Worm (Caenorhabditis elegans) whole organism, young adult: ENCODE results near the gene pab-2.
A peak's percentile ranks its signal among the peaks of the same experiment; 100 is the strongest.

Experiments
- C06A6.2 ChIP-seq: fragments of 200-800 bp; sonication (Bioruptor generic); conservative IDR thresholded peaks from 2 replicates; pipeline ENCODE4 v1.3.6; 2022; ENCODE audit warnings: missing genetic modification characterization, missing compliant biosample characterization
- F49E8.2 ChIP-seq: sonication (generic microtip); optimal IDR thresholded peaks from 3 replicates; lab custom pipeline; 2017; ENCODE audit warnings: missing genetic modification characterization, mild to moderate bottlenecking, missing compliant biosample characterization, antibody characterized with exemption, moderate library complexity; ENCODE audit not compliant: insufficient read depth
- T07F8.4 ChIP-seq: sonication (generic microtip); optimal IDR thresholded peaks from 2 replicates; lab custom pipeline; 2016; ENCODE audit warnings: mild to moderate bottlenecking, missing genetic modification characterization, moderate library complexity, missing compliant biosample characterization
- T26A5.8 ChIP-seq: sonication (generic microtip); optimal IDR thresholded peaks from 2 replicates; lab custom pipeline; 2016; ENCODE audit warnings: missing genetic modification characterization, missing compliant biosample characterization
- aptf-3 ChIP-seq: fragments of 200-800 bp; sonication (Bioruptor generic); IDR thresholded peaks from 2 replicates; pipeline ENCODE4 v1.3.6; 2022; ENCODE audit warnings: missing genetic modification characterization, missing compliant biosample characterization
- egrh-3 ChIP-seq: fragments of 200-800 bp; sonication (Bioruptor generic); IDR thresholded peaks from 2 replicates; pipeline ENCODE4 v1.3.6; 2022; ENCODE audit warnings: missing genetic modification reagents, missing genetic modification characterization, missing compliant biosample characterization
- nfya-1 ChIP-seq: sonication (generic microtip); optimal IDR thresholded peaks from 2 replicates; lab custom pipeline; 2017; ENCODE audit warnings: antibody characterized with exemption, missing compliant biosample characterization, missing genetic modification characterization, borderline replicate concordance; ENCODE audit not compliant: insufficient read depth
- nfya-2 ChIP-seq: fragments of 200-800 bp; sonication (Bioruptor generic); IDR thresholded peaks from 2 replicates; pipeline ENCODE4 v1.3.6; 2022; ENCODE audit warnings: missing genetic modification reagents, missing genetic modification characterization, missing compliant biosample characterization
- nfyb-1 ChIP-seq: fragments of 200-800 bp; sonication (Bioruptor generic); IDR thresholded peaks from 2 replicates; pipeline ENCODE4 v1.3.6; 2022; ENCODE audit warnings: missing genetic modification reagents, missing genetic modification characterization, missing compliant biosample characterization
- pha-4 ChIP-seq: fragments of 150-350 bp; sonication (generic microtip); optimal IDR thresholded peaks from 2 replicates; lab custom pipeline; 2014; ENCODE audit warnings: missing biosample characterization, missing genetic modification reagents, missing genetic modification characterization

DNA sequence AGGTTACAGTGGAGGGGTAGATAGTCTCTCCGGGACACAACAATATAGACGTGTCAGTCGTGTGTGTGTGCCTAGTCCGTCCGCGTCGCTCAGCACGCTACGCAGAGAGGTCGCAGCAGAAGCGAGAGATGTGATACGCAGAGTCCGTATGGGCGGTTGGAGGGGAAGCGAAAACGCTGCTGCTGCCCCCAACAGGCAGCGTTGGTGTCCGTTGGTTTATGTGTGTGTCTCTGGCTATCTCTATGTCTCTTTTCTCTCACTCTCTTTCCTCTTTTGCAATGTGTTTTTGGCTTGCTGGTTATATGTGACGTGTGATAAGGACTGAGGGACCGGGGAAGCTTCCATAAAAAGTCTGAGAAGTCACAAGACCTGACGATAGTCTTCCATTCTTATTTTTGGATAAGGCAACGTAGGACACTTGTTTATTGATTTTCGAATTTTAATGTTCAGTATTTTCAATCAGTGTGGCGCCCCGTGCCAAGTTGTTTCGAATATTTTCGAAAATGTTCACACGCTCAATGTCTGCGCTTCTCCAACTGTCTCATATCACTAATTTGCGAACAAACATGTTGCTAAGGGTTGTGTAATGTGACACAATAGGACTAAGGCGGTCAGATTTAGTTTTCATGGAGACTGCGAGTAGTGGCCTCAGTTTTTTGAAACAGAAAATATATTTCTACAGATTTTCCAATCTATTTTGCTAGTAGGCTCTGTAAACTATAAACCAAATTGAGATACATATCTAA, at the start of gene pab-2:
- TF ChIP-seq F49E8.2 (tag; lab: Kevin White, UChicago) (no peak), egrh-3 (GFP tag; lab: Robert Waterston, UW) (peak; percentile 58), aptf-3 (GFP tag; lab: Robert Waterston, UW) (no peak), pha-4 (tag; lab: Kevin White, UChicago) (no peak), C06A6.2 (GFP tag; lab: Robert Waterston, UW) (no peak; the same call in 1 of the 2 replicates), T07F8.4 (no peak), nfyb-1 (no peak), nfya-1 (tag; lab: Kevin White, UChicago) (no peak), T26A5.8 (no peak), nfya-2 (GFP tag; lab: Robert Waterston, UW) (no peak)
